Fruit fly (Drosophila melanogaster): ENCODE data around the gene odd.
A peak's percentile ranks its signal among the peaks of the same experiment; 100 is the strongest.

Gene odd

dm6 chr2L:3647521-3648172, 41.1 kb upstream of the odd start:
- peak; percentile 94 for TF ChIP-seq CG33017 (tag; optimal IDR thresholded peaks at IDR 0.05)
- peak; percentile 85 for TF ChIP-seq Crg-1 (GFP tag; optimal IDR thresholded peaks at IDR 0.05)
- TF ChIP-seq Mnt (GFP tag; optimal IDR thresholded peaks at IDR 0.05) = peak; percentile 80
- peak; percentile 89 for TF ChIP-seq cic (GFP tag; optimal IDR thresholded peaks at IDR 0.05)
- peak; percentile 21 for TF ChIP-seq toe (GFP tag; optimal IDR thresholded peaks at IDR 0.05)
- TF ChIP-seq CG1620 (GFP tag; optimal IDR thresholded peaks at IDR 0.05) = peak; percentile 59
- TF ChIP-seq Clk (GFP tag; optimal IDR thresholded peaks at IDR 0.05) = peak; percentile 76
- peak; percentile 84 for TF ChIP-seq kay (GFP tag; ENCODE audit: borderline replicate concordance)
- peak; percentile 92 for TF ChIP-seq CG12768 (GFP tag; optimal IDR thresholded peaks at IDR 0.05)
- TF ChIP-seq cnc (optimal IDR thresholded peaks at IDR 0.05) = no peak
- TF ChIP-seq tj (GFP tag; optimal IDR thresholded peaks at IDR 0.05) = peak; percentile 69
- TF ChIP-seq CG14711 (tag; optimal IDR thresholded peaks at IDR 0.05) = peak; percentile 87
- TF ChIP-seq CG7045 (GFP tag; optimal IDR thresholded peaks at IDR 0.05) = peak; percentile 85
- TF ChIP-seq Hr96 (GFP tag; optimal IDR thresholded peaks at IDR 0.05) = no peak
- TF ChIP-seq CG5204 (GFP tag; optimal IDR thresholded peaks at IDR 0.05) = peak; percentile 89
- TF ChIP-seq bab1 (GFP tag; optimal IDR thresholded peaks at IDR 0.05) = peak; percentile 39
- peak; percentile 81 for TF ChIP-seq pad (GFP tag; optimal IDR thresholded peaks at IDR 0.05)
- TF ChIP-seq CG11617 (GFP tag; optimal IDR thresholded peaks at IDR 0.05) = peak; percentile 87
- TF ChIP-seq ovo (GFP tag; optimal IDR thresholded peaks at IDR 0.05) = peak; percentile 2
- peak; percentile 96 for TF ChIP-seq CG7101 (tag; optimal IDR thresholded peaks at IDR 0.05)

dm6 chr2L:3646041-3646440, 39.5 kb upstream of the odd start:
- TF ChIP-seq CG12768 (GFP tag; optimal IDR thresholded peaks at IDR 0.05) (no peak), CG5204 (GFP tag; optimal IDR thresholded peaks at IDR 0.05) (peak; percentile 9), pad (GFP tag; optimal IDR thresholded peaks at IDR 0.05) (no peak), CG11617 (GFP tag; optimal IDR thresholded peaks at IDR 0.05) (no peak), Crg-1 (GFP tag; optimal IDR thresholded peaks at IDR 0.05) (no peak), Mnt (GFP tag; optimal IDR thresholded peaks at IDR 0.05) (no peak), cic (GFP tag; optimal IDR thresholded peaks at IDR 0.05) (peak; percentile 7), CG7101 (tag; optimal IDR thresholded peaks at IDR 0.05) (no peak), CG33017 (tag; optimal IDR thresholded peaks at IDR 0.05) (no peak), cnc (optimal IDR thresholded peaks at IDR 0.05) (no peak)

- no peak for TF ChIP-seq CG7101 (tag; optimal IDR thresholded peaks at IDR 0.05)
- no peak for TF ChIP-seq Crg-1 (GFP tag; optimal IDR thresholded peaks at IDR 0.05)
- TF ChIP-seq tj (GFP tag; optimal IDR thresholded peaks at IDR 0.05) = no peak
- no peak for TF ChIP-seq CG12768 (GFP tag; optimal IDR thresholded peaks at IDR 0.05)
- no peak for TF ChIP-seq CG33017 (tag; optimal IDR thresholded peaks at IDR 0.05)
- no peak for TF ChIP-seq pad (GFP tag; optimal IDR thresholded peaks at IDR 0.05)
- TF ChIP-seq cnc (optimal IDR thresholded peaks at IDR 0.05) = no peak
- no peak for TF ChIP-seq bab1 (GFP tag; optimal IDR thresholded peaks at IDR 0.05)
- TF ChIP-seq CG11617 (GFP tag; optimal IDR thresholded peaks at IDR 0.05) = no peak
- TF ChIP-seq Hr96 (GFP tag; optimal IDR thresholded peaks at IDR 0.05) = no peak
- TF ChIP-seq Mnt (GFP tag; optimal IDR thresholded peaks at IDR 0.05) = no peak
- no peak for TF ChIP-seq kay (GFP tag; ENCODE audit: borderline replicate concordance)
- TF ChIP-seq Clk (GFP tag; optimal IDR thresholded peaks at IDR 0.05) = no peak
- TF ChIP-seq CG14711 (tag; optimal IDR thresholded peaks at IDR 0.05) = no peak
- TF ChIP-seq CG1620 (GFP tag; optimal IDR thresholded peaks at IDR 0.05) = no peak
Observed at dm6 chr2L:3645339-3645738, 38.8 kb upstream of the odd start.

DNA sequence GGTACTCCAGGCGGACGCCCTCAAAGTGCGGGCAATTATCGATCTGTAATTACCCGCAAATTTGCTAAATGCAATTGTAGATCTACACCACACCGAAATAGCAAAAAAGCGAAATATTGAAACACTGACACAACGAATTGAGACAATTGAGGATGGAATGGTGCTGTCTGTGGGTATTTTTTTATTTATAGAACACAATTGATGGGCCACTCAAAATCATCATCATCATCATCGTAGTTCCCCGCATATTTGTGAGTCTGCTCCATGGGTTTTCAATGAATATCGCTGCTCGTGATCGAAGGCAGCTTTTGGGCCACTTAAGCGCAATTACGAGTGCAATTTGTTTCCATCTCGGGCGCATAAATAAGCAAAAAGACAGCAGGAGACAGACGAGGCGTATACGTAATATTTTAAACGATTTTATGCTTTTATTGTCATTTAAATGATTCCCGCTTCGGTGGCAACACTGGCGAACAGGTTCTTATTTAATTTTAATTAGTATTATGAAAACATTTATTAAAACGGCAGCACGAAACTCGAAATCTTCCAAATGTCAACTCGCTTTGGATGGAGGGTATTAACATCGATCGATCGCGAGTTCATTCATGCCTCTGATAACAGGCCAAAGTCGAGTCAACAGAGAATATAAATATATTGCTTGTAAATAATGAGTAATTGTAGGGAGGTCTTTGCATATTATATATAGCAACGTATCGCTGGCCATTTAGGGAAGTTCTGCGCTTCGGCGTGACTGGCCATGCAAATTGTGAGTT, 35.8 kb upstream of the odd start:
- TF ChIP-seq Hr96 (GFP tag; optimal IDR thresholded peaks at IDR 0.05) = no peak
- peak; percentile 5 for TF ChIP-seq kay (GFP tag; ENCODE audit: borderline replicate concordance)

dm6 chr2L:3640952-3641351, 34.4 kb upstream of the odd start:
- TF ChIP-seq CG11617 (GFP tag; optimal IDR thresholded peaks at IDR 0.05) (no peak), Mnt (GFP tag; optimal IDR thresholded peaks at IDR 0.05) (no peak), CG33017 (tag; optimal IDR thresholded peaks at IDR 0.05) (no peak), cnc (optimal IDR thresholded peaks at IDR 0.05) (no peak), Crg-1 (GFP tag; optimal IDR thresholded peaks at IDR 0.05) (no peak), bab1 (GFP tag; optimal IDR thresholded peaks at IDR 0.05) (no peak), tj (GFP tag; optimal IDR thresholded peaks at IDR 0.05) (no peak), CG5204 (GFP tag; optimal IDR thresholded peaks at IDR 0.05) (no peak), ovo (GFP tag; optimal IDR thresholded peaks at IDR 0.05) (no peak), cic (GFP tag; optimal IDR thresholded peaks at IDR 0.05) (no peak), CG1620 (GFP tag; optimal IDR thresholded peaks at IDR 0.05) (no peak), CG7045 (GFP tag; optimal IDR thresholded peaks at IDR 0.05) (no peak), CG14711 (tag; optimal IDR thresholded peaks at IDR 0.05) (no peak), CG7101 (tag; optimal IDR thresholded peaks at IDR 0.05) (no peak), Clk (GFP tag; optimal IDR thresholded peaks at IDR 0.05) (no peak), Hr96 (GFP tag; optimal IDR thresholded peaks at IDR 0.05) (no peak), pad (GFP tag; optimal IDR thresholded peaks at IDR 0.05) (no peak), kay (GFP tag; ENCODE audit: borderline replicate concordance) (no peak)

- peak; percentile 78 for TF ChIP-seq Mnt (GFP tag; optimal IDR thresholded peaks at IDR 0.05)
- TF ChIP-seq cic (GFP tag; optimal IDR thresholded peaks at IDR 0.05) = peak; percentile 91
- peak; percentile 28 for TF ChIP-seq CG33017 (tag; optimal IDR thresholded peaks at IDR 0.05)
- peak; percentile 40 for TF ChIP-seq CG12768 (GFP tag; optimal IDR thresholded peaks at IDR 0.05)
- peak; percentile 5 for TF ChIP-seq pad (GFP tag; optimal IDR thresholded peaks at IDR 0.05)
- no peak for TF ChIP-seq cnc (optimal IDR thresholded peaks at IDR 0.05)
- no peak for TF ChIP-seq Crg-1 (GFP tag; optimal IDR thresholded peaks at IDR 0.05)
- peak; percentile 32 for TF ChIP-seq CG7101 (tag; optimal IDR thresholded peaks at IDR 0.05)
- peak; percentile 16 for TF ChIP-seq tj (GFP tag; optimal IDR thresholded peaks at IDR 0.05)
Observed at dm6 chr2L:3639924-3640323, 33.4 kb upstream of the odd start.

All from whole organism, adult.